Worm (Caenorhabditis elegans) whole organism, young adult: ENCODE data around the gene K03D3.2.

Experiments
- B0035.1 ChIP-seq: sonication (generic microtip); optimal IDR thresholded peaks from 2 replicates; lab custom pipeline; 2016; ENCODE audit warnings: missing genetic modification characterization, mild to moderate bottlenecking, missing compliant biosample characterization, missing genotype, missing genetic modification reagents
- ama-1 ChIP-seq, 3 experiments: fragments of 150-350 bp in 1 of 3; sonication (generic microtip) in 2 of 3; optimal IDR thresholded peaks; 2 replicates each; lab custom pipeline; 2014 to 2018; ENCODE audit warnings: missing biosample characterization in 2 of 3, missing genetic modification characterization in 2 of 3, missing genetic modification reagents in 2 of 3
- aptf-3 ChIP-seq: fragments of 200-800 bp; sonication (Bioruptor generic); IDR thresholded peaks from 2 replicates; pipeline ENCODE4 v1.3.6; 2022; ENCODE audit warnings: missing genetic modification characterization, missing compliant biosample characterization
- dox-1 ChIP-seq: fragments of 200-800 bp; sonication (Bioruptor generic); IDR thresholded peaks from 2 replicates; pipeline ENCODE4 v1.3.6; 2022; ENCODE audit warnings: missing genetic modification reagents, missing genetic modification characterization, missing compliant biosample characterization
- snpc-4 ChIP-seq, 5 experiments: fragments of 150-350 bp in 1 of 5; sonication (generic microtip) in 4 of 5; optimal IDR thresholded peaks; 2 replicates each; lab custom pipeline; 2014 to 2018; ENCODE audit warnings: missing genetic modification characterization in 5 of 5, missing biosample characterization in 3 of 5, antibody characterized with exemption in 2 of 5, mild to moderate bottlenecking in 2 of 5, missing compliant biosample characterization in 2 of 5, missing genotype in 2 of 5, moderate library complexity in 2 of 5, missing genetic modification reagents in 1 of 5
- ztf-18 ChIP-seq: sonication (generic microtip); optimal IDR thresholded peaks from 2 replicates; lab custom pipeline; 2016; ENCODE audit warnings: missing genotype, mild to moderate bottlenecking, missing genetic modification characterization, missing compliant biosample characterization

DNA sequence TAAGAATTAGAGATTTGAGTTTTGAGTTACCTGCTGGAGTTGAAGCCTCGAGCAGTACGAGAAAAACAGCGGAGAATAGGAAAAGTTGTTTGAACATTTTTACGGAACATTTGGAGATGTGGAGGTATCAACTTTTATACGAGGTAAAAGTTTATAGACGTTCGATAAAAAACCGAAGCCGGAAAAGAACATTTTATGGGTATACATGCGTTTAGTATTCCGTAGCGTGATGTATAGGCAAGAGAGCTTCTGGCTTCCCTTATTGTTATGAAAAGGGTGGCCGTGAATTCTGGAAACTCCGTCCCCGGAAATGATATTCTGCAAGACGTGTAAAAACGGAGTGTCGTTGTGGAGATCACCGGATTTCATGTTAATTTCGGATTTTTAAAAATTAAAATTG, 8.0 kb downstream of the K03D3.2 start, which contains the start of gene K03D3.5:
- no peak for TF ChIP-seq aptf-3 (GFP tag; lab: Robert Waterston, UW)
- no peak for TF ChIP-seq dox-1 (GFP tag; lab: Robert Waterston, UW)
- TF ChIP-seq ama-1 (optimal IDR thresholded peaks at IDR 0.05; lab: Kevin White, UChicago) = no peak
- no peak for TF ChIP-seq ama-1 (GFP tag; optimal IDR thresholded peaks at IDR 0.05; lab: Kevin White, UChicago)
- TF ChIP-seq B0035.1 (tag; lab: Kevin White, UChicago) = no peak
- TF ChIP-seq ztf-18 (tag; lab: Kevin White, UChicago) = no peak
- TF ChIP-seq snpc-4 (GFP tag; optimal IDR thresholded peaks at IDR 0.05; lab: Kevin White, UChicago) = no peak
- no peak for TF ChIP-seq snpc-4 (tag; optimal IDR thresholded peaks at IDR 0.05; lab: Kevin White, UChicago)
